Fruit fly (Drosophila melanogaster) whole organism, embryonic: ENCODE measurements around the gene Notum.

Experiments
- Asciz ChIP-seq: fragments of 200-800 bp; sonication (Bioruptor generic); optimal IDR thresholded peaks from 2 replicates; lab custom pipeline; 2017; ENCODE audit warnings: missing biosample characterization, mild to moderate bottlenecking, missing genetic modification characterization, missing genetic modification reagents
- Atf-2 ChIP-seq: fragments of 200-800 bp; sonication (Bioruptor generic); optimal IDR thresholded peaks from 2 replicates; lab custom pipeline; 2016; ENCODE audit warnings: missing biosample characterization, missing genetic modification characterization
- CG10147 ChIP-seq: fragments of 200-800 bp; sonication (Bioruptor generic); optimal IDR thresholded peaks from 2 replicates; lab custom pipeline; 2019; ENCODE audit warnings: missing biosample characterization, mild to moderate bottlenecking, missing genetic modification characterization, moderate library complexity
- CG11093 ChIP-seq: fragments of 200-800 bp; sonication (Bioruptor generic); IDR thresholded peaks from 3 replicates; pipeline ENCODE4 v1.3.6; 2022; ENCODE audit warnings: missing biosample characterization, missing genetic modification characterization
- CG11456 ChIP-seq: fragments of 200-800 bp; sonication (Bioruptor generic); IDR thresholded peaks from 3 replicates; pipeline ENCODE4 v1.3.6; 2022; ENCODE audit warnings: missing biosample characterization, missing genetic modification characterization
- CG1233 ChIP-seq: fragments of 200-800 bp; sonication (Bioruptor generic); optimal IDR thresholded peaks from 4 replicates; lab custom pipeline; 2018; ENCODE audit warnings: missing biosample characterization, mild to moderate bottlenecking, missing genetic modification characterization
- CG12391 ChIP-seq: fragments of 200-800 bp; sonication (Bioruptor generic); optimal IDR thresholded peaks from 3 replicates; lab custom pipeline; 2018; ENCODE audit warnings: missing biosample characterization, mild to moderate bottlenecking, missing genetic modification characterization, moderate library complexity
- CG13296 ChIP-seq: fragments of 200-800 bp; sonication (Bioruptor generic); optimal IDR thresholded peaks from 3 replicates; lab custom pipeline; 2018; ENCODE audit warnings: missing biosample characterization, mild to moderate bottlenecking, missing genetic modification characterization
- CG13424 ChIP-seq: fragments of 200-800 bp; sonication (Bioruptor generic); optimal IDR thresholded peaks from 2 replicates; lab custom pipeline; 2019; ENCODE audit warnings: missing biosample characterization, mild to moderate bottlenecking, missing genetic modification characterization, moderate library complexity
- CG14860 ChIP-seq: fragments of 200-800 bp; sonication (Bioruptor generic); IDR thresholded peaks from 3 replicates; pipeline ENCODE4 v1.3.6; 2022; ENCODE audit warnings: missing biosample characterization, missing genetic modification characterization; ENCODE audit not compliant: partially characterized antibody
- CG15601 ChIP-seq: fragments of 200-800 bp; sonication (Bioruptor generic); optimal IDR thresholded peaks from 3 replicates; lab custom pipeline; 2019; ENCODE audit warnings: missing biosample characterization, mild to moderate bottlenecking, missing genetic modification characterization, moderate library complexity
- CG17361 ChIP-seq: fragments of 200-800 bp; sonication (Bioruptor generic); IDR thresholded peaks from 3 replicates; pipeline ENCODE4 v1.3.6; 2022; ENCODE audit warnings: missing biosample characterization, missing genetic modification characterization
- CG17612 ChIP-seq: fragments of 200-800 bp; sonication (Bioruptor generic); IDR thresholded peaks from 2 replicates; pipeline ENCODE4 v1.3.6; 2022; ENCODE audit warnings: missing biosample characterization, missing genetic modification characterization
- CG17829 ChIP-seq: fragments of 200-800 bp; optimal IDR thresholded peaks from 2 replicates; lab custom pipeline; 2019; ENCODE audit warnings: missing biosample characterization, mild to moderate bottlenecking, missing genetic modification characterization, moderate library complexity
- CG30020 ChIP-seq: fragments of 200-800 bp; optimal IDR thresholded peaks from 2 replicates; lab custom pipeline; 2019; ENCODE audit warnings: missing biosample characterization, mild to moderate bottlenecking, missing genetic modification characterization, moderate library complexity
- CG31441 ChIP-seq: fragments of 200-800 bp; sonication (Bioruptor generic); IDR thresholded peaks from 2 replicates; pipeline ENCODE4 v1.3.6; 2022; ENCODE audit warnings: missing biosample characterization, missing genetic modification characterization
- CG32767 ChIP-seq: fragments of 200-800 bp; sonication (Bioruptor generic); IDR thresholded peaks from 2 replicates; pipeline ENCODE4 v1.3.6; 2022; ENCODE audit warnings: missing biosample characterization, missing genetic modification characterization
- CG42726 ChIP-seq: fragments of 200-800 bp; sonication (Bioruptor generic); IDR thresholded peaks from 2 replicates; pipeline ENCODE4 v1.3.6; 2022; ENCODE audit warnings: missing biosample characterization, missing genetic modification characterization; ENCODE audit not compliant: partially characterized antibody
- CG4360 ChIP-seq: fragments of 200-800 bp; sonication (Bioruptor generic); IDR thresholded peaks from 2 replicates; pipeline ENCODE4 v1.3.6; 2022; ENCODE audit warnings: missing biosample characterization, missing genetic modification characterization
- CG4820 ChIP-seq: fragments of 200-800 bp; sonication (Bioruptor generic); optimal IDR thresholded peaks from 3 replicates; lab custom pipeline; 2016; ENCODE audit warnings: missing biosample characterization, missing genetic modification characterization
- CG6791 ChIP-seq: fragments of 200-800 bp; sonication (Bioruptor generic); IDR thresholded peaks from 3 replicates; pipeline ENCODE4 v1.3.6; 2022; ENCODE audit warnings: missing biosample characterization, missing genetic modification characterization; ENCODE audit not compliant: partially characterized antibody
- CG7745 ChIP-seq: fragments of 200-800 bp; sonication (Bioruptor generic); optimal IDR thresholded peaks from 2 replicates; lab custom pipeline; 2018; ENCODE audit warnings: missing biosample characterization, mild to moderate bottlenecking, missing genetic modification characterization, moderate library complexity
- CG8359 ChIP-seq: fragments of 200-800 bp; sonication (Bioruptor generic); optimal IDR thresholded peaks from 2 replicates; lab custom pipeline; 2017; ENCODE audit warnings: missing biosample characterization, mild to moderate bottlenecking, missing genetic modification characterization, borderline replicate concordance
- CG8944 ChIP-seq: fragments of 200-800 bp; sonication (Bioruptor generic); optimal IDR thresholded peaks from 3 replicates; lab custom pipeline; 2016; ENCODE audit warnings: missing biosample characterization, missing genetic modification characterization
- CG9797 ChIP-seq: fragments of 200-800 bp; sonication (Bioruptor generic); optimal IDR thresholded peaks from 3 replicates; lab custom pipeline; 2018; ENCODE audit warnings: missing biosample characterization, mild to moderate bottlenecking, missing genetic modification characterization
- D19A ChIP-seq: fragments of 200-800 bp; optimal IDR thresholded peaks from 3 replicates; lab custom pipeline; 2019; ENCODE audit warnings: missing biosample characterization, mild to moderate bottlenecking, missing genetic modification characterization, moderate library complexity
- Dp ChIP-seq: fragments of 200-800 bp; sonication (Bioruptor generic); optimal IDR thresholded peaks from 2 replicates; lab custom pipeline; 2018; ENCODE audit warnings: missing biosample characterization, mild to moderate bottlenecking, missing genetic modification characterization, moderate library complexity
- Hmr ChIP-seq: fragments of 200-800 bp; sonication (Bioruptor generic); optimal IDR thresholded peaks from 3 replicates; lab custom pipeline; 2017; ENCODE audit warnings: mild to moderate bottlenecking, missing biosample characterization, missing genetic modification reagents, missing genetic modification characterization
- NC2α ChIP-seq: fragments of 200-800 bp; sonication (Bioruptor generic); optimal IDR thresholded peaks from 2 replicates; lab custom pipeline; 2016; ENCODE audit warnings: missing biosample characterization, missing genetic modification characterization
- Neu2 ChIP-seq: fragments of 200-800 bp; sonication (Bioruptor generic); optimal IDR thresholded peaks from 3 replicates; lab custom pipeline; 2016; ENCODE audit warnings: missing biosample characterization, missing genetic modification characterization, borderline replicate concordance
- Nf-YA ChIP-seq: fragments of 200-800 bp; sonication (Bioruptor generic); IDR thresholded peaks from 2 replicates; pipeline ENCODE4 v1.3.6; 2022; ENCODE audit warnings: missing biosample characterization, missing genetic modification characterization
- Ptx1 ChIP-seq: fragments of 200-800 bp; sonication (Bioruptor generic); IDR thresholded peaks from 2 replicates; pipeline ENCODE4 v1.3.6; 2022; ENCODE audit warnings: missing biosample characterization, missing genetic modification characterization
- Spps ChIP-seq: fragments of 200-800 bp; sonication (Bioruptor generic); optimal IDR thresholded peaks from 2 replicates; lab custom pipeline; 2018; ENCODE audit warnings: missing biosample characterization, mild to moderate bottlenecking, missing genetic modification characterization
- amos ChIP-seq: fragments of 200-800 bp; sonication (Bioruptor generic); IDR thresholded peaks from 2 replicates; pipeline ENCODE4 v1.3.6; 2022; ENCODE audit warnings: missing biosample characterization, missing genetic modification characterization; ENCODE audit not compliant: partially characterized antibody
- bowl ChIP-seq: fragments of 200-800 bp; sonication (Bioruptor generic); IDR thresholded peaks from 2 replicates; pipeline ENCODE4 v1.3.6; 2022; ENCODE audit warnings: missing biosample characterization, missing genetic modification characterization
- cato ChIP-seq: fragments of 200-800 bp; sonication (Bioruptor generic); optimal IDR thresholded peaks from 2 replicates; lab custom pipeline; 2016; ENCODE audit warnings: missing biosample characterization, missing genetic modification characterization, borderline replicate concordance
- gce ChIP-seq: fragments of 200-800 bp; sonication (Bioruptor generic); IDR thresholded peaks from 3 replicates; pipeline ENCODE4 v1.3.6; 2022; ENCODE audit warnings: missing biosample characterization, missing genetic modification characterization
- gcm2 ChIP-seq: fragments of 200-800 bp; sonication (Bioruptor generic); optimal IDR thresholded peaks from 2 replicates; lab custom pipeline; 2016; ENCODE audit warnings: missing biosample characterization, missing genetic modification characterization
- grau ChIP-seq: fragments of 200-800 bp; optimal IDR thresholded peaks from 3 replicates; lab custom pipeline; 2019; ENCODE audit warnings: missing biosample characterization, mild to moderate bottlenecking, missing genetic modification characterization, moderate library complexity
- gro ChIP-seq: fragments of 200-800 bp; sonication (Bioruptor generic); optimal IDR thresholded peaks from 2 replicates; lab custom pipeline; 2016; ENCODE audit warnings: missing biosample characterization, missing genetic modification characterization
- gt ChIP-seq: fragments of 200-800 bp; sonication (Bioruptor generic); IDR thresholded peaks from 2 replicates; pipeline ENCODE4 v1.3.6; 2022; ENCODE audit warnings: missing biosample characterization, missing genetic modification characterization
- inv ChIP-seq: fragments of 200-800 bp; sonication (Bioruptor generic); IDR thresholded peaks from 2 replicates; pipeline ENCODE4 v1.3.6; 2022; ENCODE audit warnings: missing biosample characterization, missing genetic modification characterization; ENCODE audit not compliant: partially characterized antibody
- kay ChIP-seq: fragments of 200-800 bp; sonication (Bioruptor generic); optimal IDR thresholded peaks from 2 replicates; lab custom pipeline; 2016; ENCODE audit warnings: missing biosample characterization, missing genetic modification characterization
- lola ChIP-seq, 3 experiments: fragments of >200 bp in 2 of 3; fragments of 200-800 bp in 1 of 3; sonication (Bioruptor generic) in 1 of 3; optimal IDR thresholded peaks; 2 replicates each; lab custom pipeline; 2017 to 2019; ENCODE audit warnings: missing biosample characterization in 3 of 3, missing genetic modification characterization in 3 of 3, mild to moderate bottlenecking in 1 of 3, moderate library complexity in 1 of 3
- run ChIP-seq: fragments of 200-800 bp; sonication (Bioruptor generic); optimal IDR thresholded peaks from 3 replicates; lab custom pipeline; 2018; ENCODE audit warnings: missing biosample characterization, mild to moderate bottlenecking, missing genetic modification characterization
- sc ChIP-seq, 3 experiments: fragments of >200 bp in 2 of 3; fragments of 200-800 bp in 1 of 3; sonication (Bioruptor generic) in 1 of 3; optimal IDR thresholded peaks; 2 replicates in 2 of 3; 3 replicates in 1 of 3; lab custom pipeline; 2017; ENCODE audit warnings: mild to moderate bottlenecking in 1 of 3, missing biosample characterization in 1 of 3, missing genetic modification characterization in 1 of 3, missing genetic modification reagents in 1 of 3
- tgo ChIP-seq: fragments of 200-800 bp; sonication (Bioruptor generic); IDR thresholded peaks from 3 replicates; pipeline ENCODE4 v1.3.6; 2022; ENCODE audit warnings: missing biosample characterization, missing genetic modification characterization
- tin ChIP-seq: fragments of 200-800 bp; sonication (Bioruptor generic); optimal IDR thresholded peaks from 3 replicates; lab custom pipeline; 2016; ENCODE audit warnings: missing biosample characterization, missing genetic modification characterization
- wek ChIP-seq: fragments of 200-800 bp; sonication (Bioruptor generic); optimal IDR thresholded peaks from 3 replicates; lab custom pipeline; 2018; ENCODE audit warnings: missing biosample characterization, mild to moderate bottlenecking, missing genetic modification characterization, moderate library complexity

Gene Notum

dm6 chr3L:16001164-16001679 is 22.1 kb upstream of the Notum start (continued):
- TF ChIP-seq CG15601 (tag; lab: Kevin White, UChicago) (peak; percentile 26), amos (GFP tag; lab: Robert Waterston, UW) (no peak), CG4360 (GFP tag; lab: Robert Waterston, UW) (no peak), Asciz (GFP tag; lab: Kevin White, UChicago) (peak; percentile 22), CG30020 (no peak), Nf-YA (no peak), gce (GFP tag; lab: Robert Waterston, UW) (no peak), CG14860 (no peak), CG6791 (GFP tag; lab: Robert Waterston, UW) (no peak), Dp (GFP tag; lab: Kevin White, UChicago) (no peak), Ptx1 (GFP tag; lab: Robert Waterston, UW) (peak; percentile 76), CG32767 (GFP tag; lab: Robert Waterston, UW) (peak; percentile 42; the same call in 1 of the 2 replicates), wek (GFP tag; lab: Kevin White, UChicago) (no peak), inv (GFP tag; lab: Robert Waterston, UW) (no peak), NC2α (GFP tag; lab: Kevin White, UChicago) (no peak), Spps (tag; lab: Kevin White, UChicago) (no peak), CG42726 (GFP tag; lab: Robert Waterston, UW) (no peak), CG17612 (peak; percentile 48; the same call in 1 of the 2 replicates), CG12391 (peak; percentile 72), gro (GFP tag; lab: Kevin White, UChicago) (peak; percentile 90), CG1233 (GFP tag; lab: Kevin White, UChicago) (peak; percentile 75), run (tag; lab: Kevin White, UChicago) (no peak), CG13296 (peak; percentile 88), CG17361 (GFP tag; lab: Robert Waterston, UW) (peak; percentile 75), CG8359 (GFP tag; lab: Kevin White, UChicago) (no peak), CG8944 (peak; percentile 45), sc (optimal IDR thresholded peaks at IDR 0.05; lab: Kevin White, UChicago) (no peak), sc (GFP tag; optimal IDR thresholded peaks at IDR 0.05; lab: Kevin White, UChicago) (no peak), tin (peak; percentile 59), CG13424 (tag; lab: Kevin White, UChicago) (peak; percentile 82), gcm2 (peak; percentile 73), tgo (peak; percentile 70), CG17829 (tag; lab: Kevin White, UChicago) (peak; percentile 59), bowl (no peak), CG11093 (GFP tag; lab: Robert Waterston, UW) (0 out of 3 replicates have a peak, but pooled peaks have one; percentile 63), CG7745 (tag; lab: Kevin White, UChicago) (no peak), D19A (tag; lab: Kevin White, UChicago) (peak; percentile 34), lola (GFP tag; optimal IDR thresholded peaks at IDR 0.05; lab: Kevin White, UChicago) (no peak), CG31441 (peak; percentile 62), CG4820 (GFP tag; lab: Kevin White, UChicago) (peak; percentile 36), CG10147 (GFP tag; lab: Kevin White, UChicago) (peak; percentile 74), Neu2 (GFP tag; lab: Kevin White, UChicago) (peak; percentile 26), CG9797 (GFP tag; lab: Kevin White, UChicago) (no peak), Hmr (GFP tag; lab: Kevin White, UChicago) (peak; percentile 91), gt (GFP tag; lab: Robert Waterston, UW) (no peak), CG11456 (GFP tag; lab: Robert Waterston, UW) (no peak; the same call in 2 of the 3 replicates), cato (GFP tag; lab: Kevin White, UChicago) (peak; percentile 19), kay (GFP tag; lab: Kevin White, UChicago) (peak; percentile 67), Atf-2 (GFP tag; lab: Kevin White, UChicago) (peak; percentile 68), grau (tag; lab: Kevin White, UChicago) (peak; percentile 89)
